Worm (Caenorhabditis elegans): Measurements from ENCODE around the gene lgc-25.

The lgc-25 gene

ce11 chrX:14115480-14116161, 45.9 kb downstream of the lgc-25 start, which contains the start of gene F28H6.7 (continued):
- TF ChIP-seq ama-1 (optimal IDR thresholded peaks at IDR 0.05) (no peak), ama-1 (GFP tag; optimal IDR thresholded peaks at IDR 0.05) (peak in 1 of 2 experiments; percentile 15), him-1 (tag; optimal IDR thresholded peaks at IDR 0.05) (peak; percentile 82), aptf-2 (GFP tag; conservative IDR thresholded peaks at IDR 0.05) (no peak; the same call in 1 of the 2 replicates), akir-1 (GFP tag; optimal IDR thresholded peaks at IDR 0.05) (no peak), cebp-2 (GFP tag; IDR thresholded peaks at IDR 0.05) (no peak), nhr-120 (GFP tag; IDR thresholded peaks at IDR 0.05) (no peak), mxl-1 (tag; optimal IDR thresholded peaks at IDR 0.05) (peak; percentile 58), lin-26 (GFP tag; IDR thresholded peaks at IDR 0.05) (peak; percentile 93), Y95B8A.8 (GFP tag; IDR thresholded peaks at IDR 0.05) (no peak), hmg-20 (GFP tag; IDR thresholded peaks at IDR 0.05) (peak; percentile 76; the same call in 1 of the 2 replicates), zim-3 (tag; optimal IDR thresholded peaks at IDR 0.05) (no peak), atf-7 (tag; optimal IDR thresholded peaks at IDR 0.05) (peak; percentile 8), F37B4.10 (GFP tag; IDR thresholded peaks at IDR 0.05) (no peak), egl-18 (GFP tag; IDR thresholded peaks at IDR 0.05) (0 out of 2 replicates have a peak, but pooled peaks have one; percentile 10), ztf-25 (GFP tag; IDR thresholded peaks at IDR 0.05) (0 out of 2 replicates have a peak, but pooled peaks have one; percentile 65), ztf-22 (GFP tag; optimal IDR thresholded peaks at IDR 0.05) (no peak), dox-1 (GFP tag; IDR thresholded peaks at IDR 0.05) (no peak; the same call in 1 of the 2 replicates), fkh-3 (tag; optimal IDR thresholded peaks at IDR 0.05) (no peak), lsy-27 (tag; optimal IDR thresholded peaks at IDR 0.05; ENCODE audit: borderline replicate concordance, insufficient read depth) (peak; percentile 62), hsf-1 (GFP tag; IDR thresholded peaks at IDR 0.05) (no peak), F23B12.7 (tag; optimal IDR thresholded peaks at IDR 0.05; ENCODE audit: insufficient read depth) (peak; percentile 70), die-1 (tag; optimal IDR thresholded peaks at IDR 0.05) (peak; percentile 82), ceh-58 (GFP tag; IDR thresholded peaks at IDR 0.05) (no peak), ztf-6 (GFP tag; IDR thresholded peaks at IDR 0.05) (no peak), bed-1 (GFP tag; IDR thresholded peaks at IDR 0.05) (no peak), lin-54 (GFP tag; optimal IDR thresholded peaks at IDR 0.05) (no peak), mel-28 (tag; optimal IDR thresholded peaks at IDR 0.05; ENCODE audit: borderline replicate concordance) (no peak), attf-5 (GFP tag; optimal IDR thresholded peaks at IDR 0.05) (no peak), Y79H2A.3 (GFP tag; conservative IDR thresholded peaks at IDR 0.05) (no peak), dpff-1 (tag; optimal IDR thresholded peaks at IDR 0.05) (no peak), C06A6.2 (GFP tag; conservative IDR thresholded peaks at IDR 0.05) (no peak), pbrm-1 (GFP tag; IDR thresholded peaks at IDR 0.05) (peak; percentile 79), sptf-2 (GFP tag; optimal IDR thresholded peaks at IDR 0.05) (no peak), Y53G8AR.9 (GFP tag; conservative IDR thresholded peaks at IDR 0.05) (no peak), ceh-100 (GFP tag; IDR thresholded peaks at IDR 0.05) (no peak), aptf-3 (GFP tag; IDR thresholded peaks at IDR 0.05) (peak; percentile 73; the same call in 1 of the 2 replicates), snpc-3.4 (tag; optimal IDR thresholded peaks at IDR 0.05) (no peak), lsl-1 (GFP tag; optimal IDR thresholded peaks at IDR 0.05) (no peak), unc-130 (GFP tag; optimal IDR thresholded peaks at IDR 0.05) (peak; percentile 32), B0035.1 (tag; optimal IDR thresholded peaks at IDR 0.05) (peak; percentile 49), snpc-1.3 (tag; optimal IDR thresholded peaks at IDR 0.05; ENCODE audit: insufficient read depth) (no peak), nhr-27 (tag; optimal IDR thresholded peaks at IDR 0.05) (peak; percentile 48)
